Fruit fly (Drosophila melanogaster) whole organism, embryonic: Measurements from ENCODE around the gene CG34183.

ENCODE experiments used
- CG10431 ChIP-seq: fragments of 200-800 bp; sonication (Bioruptor generic); optimal IDR thresholded peaks from 3 replicates; lab custom pipeline; 2018; ENCODE audit warnings: missing biosample characterization, mild to moderate bottlenecking, missing genetic modification characterization
- CG11560 ChIP-seq: fragments of 200-800 bp; sonication (Bioruptor generic); IDR thresholded peaks from 3 replicates; pipeline ENCODE4 v1.3.6; 2022; ENCODE audit warnings: missing biosample characterization, missing genetic modification characterization
- CG12299 ChIP-seq: fragments of 200-800 bp; sonication (Bioruptor generic); optimal IDR thresholded peaks from 2 replicates; lab custom pipeline; 2018; ENCODE audit warnings: missing biosample characterization, mild to moderate bottlenecking, missing genetic modification characterization
- CG12391 ChIP-seq: fragments of 200-800 bp; sonication (Bioruptor generic); optimal IDR thresholded peaks from 3 replicates; lab custom pipeline; 2018; ENCODE audit warnings: missing biosample characterization, mild to moderate bottlenecking, missing genetic modification characterization, moderate library complexity
- CG14965 ChIP-seq: fragments of 200-800 bp; sonication (Bioruptor generic); optimal IDR thresholded peaks from 2 replicates; lab custom pipeline; 2016; ENCODE audit warnings: missing biosample characterization, missing genetic modification characterization, borderline replicate concordance
- CG17361 ChIP-seq: fragments of 200-800 bp; sonication (Bioruptor generic); IDR thresholded peaks from 3 replicates; pipeline ENCODE4 v1.3.6; 2022; ENCODE audit warnings: missing biosample characterization, missing genetic modification characterization
- CG18262 ChIP-seq: fragments of 200-800 bp; optimal IDR thresholded peaks from 3 replicates; lab custom pipeline; 2019; ENCODE audit warnings: missing biosample characterization, mild to moderate bottlenecking, missing genetic modification characterization, moderate library complexity
- CG30020 ChIP-seq: fragments of 200-800 bp; optimal IDR thresholded peaks from 2 replicates; lab custom pipeline; 2019; ENCODE audit warnings: missing biosample characterization, mild to moderate bottlenecking, missing genetic modification characterization, moderate library complexity
- CG34376 ChIP-seq: fragments of 200-800 bp; sonication (Bioruptor generic); optimal IDR thresholded peaks from 2 replicates; lab custom pipeline; 2018; ENCODE audit warnings: missing biosample characterization, mild to moderate bottlenecking, missing genetic modification characterization
- CG6254 ChIP-seq: fragments of 200-800 bp; sonication (Bioruptor generic); optimal IDR thresholded peaks from 3 replicates; lab custom pipeline; 2017; ENCODE audit warnings: mild to moderate bottlenecking, missing biosample characterization, missing genetic modification reagents, missing genetic modification characterization
- CG6854 ChIP-seq: fragments of 200-800 bp; sonication (Bioruptor generic); optimal IDR thresholded peaks from 3 replicates; lab custom pipeline; 2017; ENCODE audit warnings: missing biosample characterization, mild to moderate bottlenecking, missing genetic modification characterization
- CG7928 ChIP-seq: fragments of 200-800 bp; sonication (Bioruptor generic); optimal IDR thresholded peaks from 2 replicates; lab custom pipeline; 2017; ENCODE audit warnings: missing biosample characterization, mild to moderate bottlenecking, missing genetic modification characterization
- CG9817 ChIP-seq: fragments of 200-800 bp; sonication (Bioruptor generic); optimal IDR thresholded peaks from 2 replicates; lab custom pipeline; 2018; ENCODE audit warnings: missing biosample characterization, mild to moderate bottlenecking, missing genetic modification characterization, moderate library complexity
- Dfd ChIP-seq, 2 experiments: fragments of >200 bp; optimal IDR thresholded peaks; 2 replicates each; lab custom pipeline; 2017; ENCODE audit warnings: missing biosample characterization in 2 of 2, missing genetic modification characterization in 2 of 2
- Dip3 ChIP-seq: fragments of 200-800 bp; sonication (Bioruptor generic); optimal IDR thresholded peaks from 3 replicates; lab custom pipeline; 2016; ENCODE audit warnings: missing biosample characterization, missing genetic modification characterization
- Elba2 ChIP-seq: fragments of 200-800 bp; sonication (Bioruptor generic); optimal IDR thresholded peaks from 3 replicates; lab custom pipeline; 2016; ENCODE audit warnings: missing biosample characterization, missing genetic modification characterization
- Fer2 ChIP-seq: fragments of 200-800 bp; sonication (Bioruptor generic); optimal IDR thresholded peaks from 2 replicates; lab custom pipeline; 2018; ENCODE audit warnings: missing biosample characterization, mild to moderate bottlenecking, missing genetic modification characterization, moderate library complexity
- Hey ChIP-seq: fragments of 200-800 bp; sonication (Bioruptor generic); optimal IDR thresholded peaks from 3 replicates; lab custom pipeline; 2018; ENCODE audit warnings: missing biosample characterization, mild to moderate bottlenecking, missing genetic modification characterization
- Myb ChIP-seq: fragments of 200-800 bp; sonication (Bioruptor generic); optimal IDR thresholded peaks from 2 replicates; lab custom pipeline; 2016; ENCODE audit warnings: missing biosample characterization, missing genetic modification characterization
- Nf-YC ChIP-seq: fragments of 200-800 bp; optimal IDR thresholded peaks from 3 replicates; lab custom pipeline; 2019; ENCODE audit warnings: missing biosample characterization, mild to moderate bottlenecking, missing genetic modification characterization, moderate library complexity
- NfI ChIP-seq: fragments of 200-800 bp; sonication (Bioruptor generic); optimal IDR thresholded peaks from 3 replicates; lab custom pipeline; 2018; ENCODE audit warnings: missing biosample characterization, mild to moderate bottlenecking, missing genetic modification characterization, moderate library complexity
- Ptx1 ChIP-seq: fragments of 200-800 bp; sonication (Bioruptor generic); IDR thresholded peaks from 2 replicates; pipeline ENCODE4 v1.3.6; 2022; ENCODE audit warnings: missing biosample characterization, missing genetic modification characterization
- Six4 ChIP-seq: fragments of 200-800 bp; sonication (Bioruptor generic); optimal IDR thresholded peaks from 2 replicates; lab custom pipeline; 2016; ENCODE audit warnings: missing biosample characterization, missing genetic modification characterization
- Usf ChIP-seq: fragments of 200-800 bp; sonication (Bioruptor generic); optimal IDR thresholded peaks from 2 replicates; lab custom pipeline; 2017; ENCODE audit warnings: missing genotype, missing biosample characterization, missing genetic modification characterization
- ac ChIP-seq: fragments of 200-800 bp; sonication (Bioruptor generic); optimal IDR thresholded peaks from 3 replicates; lab custom pipeline; 2017; ENCODE audit warnings: missing biosample characterization, mild to moderate bottlenecking, missing genetic modification characterization
- bigmax ChIP-seq: fragments of 200-800 bp; sonication (Bioruptor generic); optimal IDR thresholded peaks from 2 replicates; lab custom pipeline; 2018; ENCODE audit warnings: missing biosample characterization, mild to moderate bottlenecking, missing genetic modification characterization
- cad ChIP-seq: fragments of >200 bp; optimal IDR thresholded peaks from 2 replicates; lab custom pipeline; 2017; ENCODE audit warnings: missing biosample characterization, missing genetic modification characterization
- cato ChIP-seq: fragments of 200-800 bp; sonication (Bioruptor generic); optimal IDR thresholded peaks from 2 replicates; lab custom pipeline; 2016; ENCODE audit warnings: missing biosample characterization, missing genetic modification characterization, borderline replicate concordance
- caup ChIP-seq: fragments of 200-800 bp; sonication (Bioruptor generic); optimal IDR thresholded peaks from 3 replicates; lab custom pipeline; 2017; ENCODE audit warnings: missing biosample characterization, mild to moderate bottlenecking, missing genetic modification characterization, moderate library complexity; ENCODE audit not compliant: severe bottlenecking
- corto ChIP-seq: fragments of 200-800 bp; sonication (Bioruptor generic); optimal IDR thresholded peaks from 2 replicates; lab custom pipeline; 2016; ENCODE audit warnings: missing biosample characterization, mild to moderate bottlenecking, missing genetic modification characterization, moderate library complexity
- crc ChIP-seq: fragments of 200-800 bp; sonication (Bioruptor generic); optimal IDR thresholded peaks from 2 replicates; lab custom pipeline; 2016; ENCODE audit warnings: missing biosample characterization, missing genetic modification characterization
- danr ChIP-seq: fragments of 200-800 bp; sonication (Bioruptor generic); IDR thresholded peaks from 2 replicates; pipeline ENCODE4 v1.3.6; 2022; ENCODE audit warnings: missing biosample characterization, missing genetic modification characterization
- eve ChIP-seq, 2 experiments: fragments of >200 bp; optimal IDR thresholded peaks; 2 replicates each; lab custom pipeline; 2017; ENCODE audit warnings: missing biosample characterization in 2 of 2, missing genetic modification characterization in 2 of 2
- grn ChIP-seq: fragments of 200-800 bp; sonication (Bioruptor generic); optimal IDR thresholded peaks from 3 replicates; lab custom pipeline; 2017; ENCODE audit warnings: missing biosample characterization, missing genetic modification characterization
- gro ChIP-seq: fragments of 200-800 bp; sonication (Bioruptor generic); optimal IDR thresholded peaks from 2 replicates; lab custom pipeline; 2016; ENCODE audit warnings: missing biosample characterization, missing genetic modification characterization
- h ChIP-seq: fragments of >200 bp; optimal IDR thresholded peaks from 2 replicates; lab custom pipeline; 2017
- hb ChIP-seq: fragments of 200-800 bp; sonication (Bioruptor generic); IDR thresholded peaks from 3 replicates; pipeline ENCODE4 v1.3.6; 2022; ENCODE audit warnings: missing biosample characterization, missing genetic modification characterization; ENCODE audit not compliant: partially characterized antibody
- her ChIP-seq: fragments of 200-800 bp; sonication (Bioruptor generic); optimal IDR thresholded peaks from 2 replicates; lab custom pipeline; 2016; ENCODE audit warnings: missing biosample characterization, missing genetic modification characterization
- jumu ChIP-seq: fragments of 200-800 bp; sonication (Bioruptor generic); optimal IDR thresholded peaks from 3 replicates; lab custom pipeline; 2016; ENCODE audit warnings: missing biosample characterization, missing genetic modification characterization
- kay ChIP-seq: fragments of 200-800 bp; sonication (Bioruptor generic); optimal IDR thresholded peaks from 2 replicates; lab custom pipeline; 2016; ENCODE audit warnings: missing biosample characterization, missing genetic modification characterization
- kni ChIP-seq: fragments of 200-800 bp; sonication (Bioruptor generic); optimal IDR thresholded peaks from 3 replicates; lab custom pipeline; 2017; ENCODE audit warnings: mild to moderate bottlenecking, missing biosample characterization, missing genetic modification reagents, missing genetic modification characterization
- nerfin-1 ChIP-seq: fragments of 200-800 bp; sonication (Bioruptor generic); optimal IDR thresholded peaks from 3 replicates; lab custom pipeline; 2019; ENCODE audit warnings: missing biosample characterization, mild to moderate bottlenecking, missing genetic modification characterization, moderate library complexity
- odd ChIP-seq: fragments of 200-800 bp; sonication (Bioruptor generic); optimal IDR thresholded peaks from 2 replicates; lab custom pipeline; 2017; ENCODE audit warnings: missing biosample characterization, mild to moderate bottlenecking, missing genetic modification characterization
- org-1 ChIP-seq: fragments of 200-800 bp; sonication (Bioruptor generic); optimal IDR thresholded peaks from 2 replicates; lab custom pipeline; 2017; ENCODE audit warnings: missing biosample characterization, missing genetic modification characterization
- pfk ChIP-seq: fragments of 200-800 bp; sonication (Bioruptor generic); optimal IDR thresholded peaks from 2 replicates; lab custom pipeline; 2018; ENCODE audit warnings: missing biosample characterization, mild to moderate bottlenecking, missing genetic modification characterization, moderate library complexity
- ranshi ChIP-seq: fragments of 200-800 bp; sonication (Bioruptor generic); IDR thresholded peaks from 2 replicates; pipeline ENCODE4 v1.3.6; 2022; ENCODE audit warnings: missing biosample characterization, missing genetic modification characterization
- sens-2 ChIP-seq: fragments of 200-800 bp; sonication (Bioruptor generic); IDR thresholded peaks from 2 replicates; pipeline ENCODE4 v1.3.6; 2022; ENCODE audit warnings: missing biosample characterization, missing genetic modification characterization
- seq ChIP-seq: fragments of 200-800 bp; sonication (Bioruptor generic); IDR thresholded peaks from 2 replicates; pipeline ENCODE4 v1.3.6; 2022; ENCODE audit warnings: missing biosample characterization, missing genetic modification characterization
- shn ChIP-seq: fragments of 200-800 bp; sonication (Bioruptor generic); optimal IDR thresholded peaks from 3 replicates; lab custom pipeline; 2016; ENCODE audit warnings: missing biosample characterization, missing genetic modification characterization
- sima ChIP-seq: fragments of 200-800 bp; sonication (Bioruptor generic); optimal IDR thresholded peaks from 2 replicates; lab custom pipeline; 2016; ENCODE audit warnings: missing biosample characterization, missing genetic modification characterization
- zf30C ChIP-seq: fragments of 200-800 bp; sonication (Bioruptor generic); optimal IDR thresholded peaks from 3 replicates; lab custom pipeline; 2018; ENCODE audit warnings: missing biosample characterization, mild to moderate bottlenecking, missing genetic modification characterization

Gene CG34183

DNA sequence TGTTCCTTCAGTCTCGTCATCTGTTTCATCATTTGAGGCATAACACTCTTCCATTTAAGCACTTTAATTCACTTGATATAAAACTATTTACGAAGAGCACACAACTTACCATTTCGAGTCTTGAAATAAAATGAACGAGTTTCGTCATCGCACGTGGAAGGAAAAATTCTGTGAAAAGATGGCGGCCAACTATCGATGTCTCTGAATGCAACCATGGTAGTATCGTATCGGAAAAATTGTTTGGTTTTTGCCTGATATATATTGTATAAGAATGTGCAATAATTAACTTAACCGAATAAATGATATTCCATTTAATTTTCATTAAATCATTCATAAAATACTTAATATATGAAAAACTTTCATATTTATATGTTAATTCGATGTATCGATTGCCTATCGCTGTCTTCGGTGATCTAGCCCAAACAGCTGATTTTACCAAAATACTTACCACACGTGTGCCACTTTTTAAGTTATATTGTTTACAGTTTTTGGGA, 4.3 kb upstream of the CG34183 start, which contains the start of gene Bka (continued):
- TF ChIP-seq CG9817 (tag; lab: Kevin White, UChicago) = peak; percentile 30
- no peak for TF ChIP-seq sens-2 (GFP tag; lab: Robert Waterston, UW)
- no peak for TF ChIP-seq CG6854
- peak; percentile 83 for TF ChIP-seq CG30020 (tag; lab: Kevin White, UChicago)
- no peak for TF ChIP-seq Myb (GFP tag; lab: Kevin White, UChicago)
- no peak for TF ChIP-seq zf30C (GFP tag; lab: Kevin White, UChicago)
- peak; percentile 85 for TF ChIP-seq CG34376 (GFP tag; lab: Kevin White, UChicago)
- TF ChIP-seq kni (GFP tag; lab: Kevin White, UChicago) = peak; percentile 51
- TF ChIP-seq bigmax (GFP tag; lab: Kevin White, UChicago) = peak; percentile 8
- TF ChIP-seq kay (GFP tag; lab: Kevin White, UChicago) = no peak
- TF ChIP-seq Dip3 (GFP tag; lab: Kevin White, UChicago) = no peak
- no peak for TF ChIP-seq Dfd (GFP tag; optimal IDR thresholded peaks at IDR 0.05; lab: Kevin White, UChicago)
- TF ChIP-seq Hey (tag; lab: Kevin White, UChicago) = no peak
- TF ChIP-seq Nf-YC (tag; lab: Kevin White, UChicago) = peak; percentile 63
- peak; percentile 68 for TF ChIP-seq NfI (GFP tag; lab: Kevin White, UChicago)
- no peak for TF ChIP-seq Usf (GFP tag; lab: Kevin White, UChicago)
- peak; percentile 95 for TF ChIP-seq hb (GFP tag; lab: Robert Waterston, UW)
- peak; percentile 79 for TF ChIP-seq nerfin-1
- TF ChIP-seq CG12391 (tag; lab: Kevin White, UChicago) = peak; percentile 78
- TF ChIP-seq CG10431 (GFP tag; lab: Kevin White, UChicago) = peak; percentile 65
- no peak for TF ChIP-seq sima (GFP tag; lab: Kevin White, UChicago)
- TF ChIP-seq grn (GFP tag; lab: Kevin White, UChicago) = no peak
- no peak for TF ChIP-seq seq (GFP tag; lab: Robert Waterston, UW)
- TF ChIP-seq eve (GFP tag; optimal IDR thresholded peaks at IDR 0.05; lab: Kevin White, UChicago) = no peak
- TF ChIP-seq Six4 (GFP tag; lab: Kevin White, UChicago) = no peak
- no peak for TF ChIP-seq jumu (GFP tag; lab: Kevin White, UChicago)
- TF ChIP-seq cad (GFP tag; lab: Kevin White, UChicago) = no peak
- peak; percentile 11 for TF ChIP-seq CG12299 (tag; lab: Kevin White, UChicago)
- TF ChIP-seq org-1 (GFP tag; lab: Kevin White, UChicago) = peak; percentile 8
- no peak for TF ChIP-seq Ptx1 (GFP tag; lab: Robert Waterston, UW)
- peak; percentile 66; the same call in 2 of the 3 replicates for TF ChIP-seq CG17361 (GFP tag; lab: Robert Waterston, UW)
- TF ChIP-seq CG18262 (tag; lab: Kevin White, UChicago) = peak; percentile 69
- peak; percentile 51 for TF ChIP-seq CG7928 (GFP tag; lab: Kevin White, UChicago)
- no peak for TF ChIP-seq CG14965 (GFP tag; lab: Kevin White, UChicago)
- TF ChIP-seq her (GFP tag; lab: Kevin White, UChicago) = peak; percentile 40
- TF ChIP-seq Elba2 = no peak
- TF ChIP-seq caup = peak; percentile 79
- TF ChIP-seq ranshi (GFP tag; lab: Robert Waterston, UW) = peak; percentile 22; the same call in 1 of the 2 replicates
- TF ChIP-seq CG11560 (tag; lab: Robert Waterston, UW) = no peak
- TF ChIP-seq odd = peak; percentile 73
- no peak for TF ChIP-seq danr (GFP tag; lab: Robert Waterston, UW)
- no peak for TF ChIP-seq gro (GFP tag; lab: Kevin White, UChicago)
- TF ChIP-seq cato = peak; percentile 31
- TF ChIP-seq shn (GFP tag; lab: Kevin White, UChicago) = no peak
- TF ChIP-seq Fer2 (tag; lab: Kevin White, UChicago) = no peak
- no peak for TF ChIP-seq crc (GFP tag; lab: Kevin White, UChicago)
- no peak for TF ChIP-seq h (lab: Kevin White, UChicago)
- no peak for TF ChIP-seq corto (GFP tag; lab: Kevin White, UChicago)
- TF ChIP-seq ac (GFP tag; lab: Kevin White, UChicago) = no peak
- TF ChIP-seq CG6254 = peak; percentile 63
- peak; percentile 26 for TF ChIP-seq pfk (GFP tag; lab: Kevin White, UChicago)
